Worm (Caenorhabditis elegans): ENCODE results near the gene lipl-5.
A peak's percentile ranks its signal among the peaks of the same experiment; 100 is the strongest.

lipl-5 gene

DNA sequence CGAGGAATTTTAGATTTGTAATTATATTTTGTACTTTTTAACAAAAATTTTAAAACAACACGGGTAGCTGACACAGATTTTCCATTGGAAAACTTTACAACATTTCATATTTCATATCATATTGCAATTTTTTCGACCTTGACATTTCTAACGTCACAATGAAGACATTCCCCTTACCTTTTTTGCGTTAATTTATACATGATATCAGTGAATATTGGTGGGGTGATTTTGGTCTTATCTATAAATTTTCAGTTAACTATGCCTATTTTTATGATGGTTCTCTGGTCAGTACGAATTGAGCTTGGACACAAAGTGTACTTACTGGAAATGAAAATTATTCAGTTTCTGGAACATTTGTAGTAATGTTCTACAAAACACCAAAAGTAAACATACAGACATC lies 1.0 kb upstream of the lipl-5 start (continued):
- TF ChIP-seq egl-43 (GFP tag; IDR thresholded peaks at IDR 0.05) (no peak), fkh-10 (GFP tag; optimal IDR thresholded peaks at IDR 0.05) (no peak), madf-9 (GFP tag; conservative IDR thresholded peaks at IDR 0.05) (no peak), set-16 (GFP tag; IDR thresholded peaks at IDR 0.05) (no peak), cey-2 (tag; optimal IDR thresholded peaks at IDR 0.05; ENCODE audit: borderline replicate concordance, insufficient read depth) (no peak), madf-5 (GFP tag; IDR thresholded peaks at IDR 0.05) (no peak), vab-7 (GFP tag; IDR thresholded peaks at IDR 0.05) (no peak), snpc-1.2 (GFP tag; IDR thresholded peaks at IDR 0.05) (no peak), skn-1 (tag; optimal IDR thresholded peaks at IDR 0.05) (no peak)

DNA sequence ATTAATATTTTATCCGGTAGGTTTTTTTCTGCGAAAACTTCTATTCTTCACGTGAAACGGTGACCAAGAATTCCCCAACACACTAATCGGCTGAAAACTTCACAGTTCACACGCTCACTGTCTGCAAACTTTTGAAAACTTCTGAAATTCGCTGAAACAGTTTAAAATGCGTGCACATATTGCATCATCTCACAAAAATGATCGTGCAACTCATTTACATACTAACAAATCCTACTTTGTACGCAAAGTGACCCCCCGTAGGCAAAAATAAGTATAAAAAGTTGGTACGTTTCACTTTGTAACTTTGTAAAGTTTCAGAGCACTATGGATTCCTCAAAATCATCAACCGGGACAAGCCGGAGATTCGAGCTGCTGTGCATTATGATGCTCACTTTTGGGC lies 2.9 kb downstream of the lipl-5 start, which contains the start of gene ZK6.6:
Gene ZK6.6 (plus strand): TSS at position 301 of the 400 bp plus-strand sequence.
- TF ChIP-seq D1046.2 (GFP tag; IDR thresholded peaks at IDR 0.05): no peak
- no peak for TF ChIP-seq spr-3 (GFP tag; optimal IDR thresholded peaks at IDR 0.05)
- peak; percentile 20 for TF ChIP-seq gei-8 (GFP tag; optimal IDR thresholded peaks at IDR 0.05)
- TF ChIP-seq zag-1 (tag; optimal IDR thresholded peaks at IDR 0.05): no peak

DNA sequence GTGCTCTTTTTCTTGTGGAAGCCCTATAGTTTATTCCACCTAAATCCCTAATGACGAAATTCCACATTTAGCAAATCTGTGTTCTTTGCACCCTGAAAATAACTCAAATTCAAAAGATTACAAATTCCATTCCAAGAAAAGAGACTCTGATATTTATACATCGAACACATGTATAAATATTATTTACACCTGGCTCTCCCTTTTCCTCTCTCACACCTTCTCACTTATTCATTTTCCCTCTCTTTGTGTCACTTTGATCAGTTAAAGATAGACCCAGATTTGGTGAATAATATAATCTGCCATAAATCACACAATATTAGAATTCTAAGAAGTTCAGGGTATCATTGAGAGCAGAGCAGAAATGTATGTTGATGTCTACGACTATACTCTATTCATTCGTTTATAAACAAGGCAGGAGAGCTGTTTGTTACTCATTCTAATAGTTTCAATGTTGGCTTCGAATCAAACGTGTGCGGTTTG lies 6.7 kb downstream of the lipl-5 start, which contains the start of gene nhr-254:
Gene nhr-254 (plus strand): TSS at position 430 of the 480 bp plus-strand sequence.
- TF ChIP-seq spr-1 (tag; optimal IDR thresholded peaks at IDR 0.05) (no peak), nhr-11 (tag; optimal IDR thresholded peaks at IDR 0.05) (peak; percentile 31), lim-7 (GFP tag; IDR thresholded peaks at IDR 0.05) (no peak), nhr-48 (tag; optimal IDR thresholded peaks at IDR 0.05) (no peak), lin-29 (GFP tag; IDR thresholded peaks at IDR 0.05) (no peak), nhr-76 (tag; optimal IDR thresholded peaks at IDR 0.05) (no peak)

DNA sequence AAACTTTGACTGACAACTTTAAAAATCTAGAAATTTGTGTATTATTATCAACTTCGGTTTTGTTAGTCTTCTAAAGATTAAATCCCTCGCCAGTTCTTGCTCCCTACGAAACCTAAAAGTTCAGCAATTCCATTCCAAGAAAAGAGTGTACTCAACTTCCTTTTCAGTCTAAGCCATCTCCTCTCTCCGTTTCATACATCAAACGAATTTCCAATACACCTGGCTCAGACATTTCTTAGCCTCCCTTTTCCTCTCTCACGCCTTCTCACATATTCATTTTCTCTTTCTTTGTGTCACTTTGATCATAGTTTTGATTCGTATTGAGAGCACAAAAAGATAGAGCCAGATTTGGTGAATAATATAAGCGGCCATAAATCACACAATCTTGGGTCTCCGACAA lies 10.8 kb downstream of the lipl-5 start, which contains the start of gene nhr-253:
Gene nhr-253 (plus strand): TSS at position 285 of the 400 bp plus-strand sequence.
- TF ChIP-seq mxl-2 (GFP tag; conservative IDR thresholded peaks at IDR 0.05): no peak
- no peak for TF ChIP-seq egl-27 (tag; optimal IDR thresholded peaks at IDR 0.05)
- TF ChIP-seq aly-2 (tag; optimal IDR thresholded peaks at IDR 0.05): no peak
- no peak for TF ChIP-seq Y105C5A.15 (GFP tag; IDR thresholded peaks at IDR 0.05)

DNA sequence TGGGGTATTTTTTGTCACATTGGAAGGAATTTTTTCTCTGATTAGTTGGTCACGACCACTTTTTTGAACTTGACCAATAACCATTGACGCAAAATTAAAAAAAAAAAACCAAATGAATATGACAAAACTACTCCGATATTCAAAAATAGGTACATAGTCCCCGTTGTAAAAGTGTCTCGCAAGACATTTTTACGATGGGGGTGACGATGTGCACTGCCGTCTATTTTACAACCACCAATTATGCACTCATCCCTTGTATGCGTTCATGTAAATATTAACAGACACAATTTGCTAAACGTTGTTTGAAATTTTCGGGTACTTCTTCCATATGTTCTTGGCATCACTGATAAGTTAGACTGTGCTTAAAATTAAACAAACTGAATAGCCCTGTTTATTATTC lies 14.2 kb downstream of the lipl-5 start, which contains the start of gene scl-27:
Gene scl-27 (plus strand): TSS at position 301 of the 400 bp plus-strand sequence.
- TF ChIP-seq ceh-32 (tag; optimal IDR thresholded peaks at IDR 0.05; ENCODE audit: poor library complexity) (no peak), nhr-237 (tag; optimal IDR thresholded peaks at IDR 0.05) (no peak), unc-62 (GFP tag; optimal IDR thresholded peaks at IDR 0.05 in 1 of 2) (peak in 1 of 2 experiments; percentile 11), unc-62 (tag; optimal IDR thresholded peaks at IDR 0.05) (no peak), R02D3.7 (tag; optimal IDR thresholded peaks at IDR 0.05) (no peak), dpl-1 (GFP tag; optimal IDR thresholded peaks at IDR 0.05) (no peak), F49E8.2 (tag; optimal IDR thresholded peaks at IDR 0.05; ENCODE audit: borderline replicate concordance) (no peak), egl-43 (GFP tag; IDR thresholded peaks at IDR 0.05) (no peak)

DNA sequence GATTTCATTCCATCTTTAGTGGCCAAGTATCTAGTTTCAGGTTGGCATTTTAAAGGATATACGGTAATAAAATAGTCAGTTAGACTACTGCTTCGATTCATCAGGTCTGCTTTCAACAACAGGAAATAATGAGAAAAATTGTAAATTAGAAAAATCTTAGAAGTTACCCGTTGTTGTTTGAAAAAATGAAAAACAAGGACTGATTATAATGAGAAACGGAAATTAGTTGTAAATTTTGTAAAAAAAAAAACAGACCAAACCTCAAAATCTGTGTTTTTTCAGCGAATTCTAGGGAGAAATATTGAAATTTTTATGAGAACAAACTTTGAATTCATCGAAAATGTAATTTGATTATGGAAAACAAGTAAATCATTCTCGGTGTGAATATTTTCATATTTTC lies 17.5 kb downstream of the lipl-5 start, which contains the start of gene srh-62:
Gene srh-62 (minus strand): TSS at position 101 of the 400 bp plus-strand sequence.
- TF ChIP-seq lim-7 (GFP tag; IDR thresholded peaks at IDR 0.05) (no peak), ces-1 (GFP tag; optimal IDR thresholded peaks at IDR 0.05) (no peak), spr-1 (tag; optimal IDR thresholded peaks at IDR 0.05) (no peak), ceh-62 (tag; optimal IDR thresholded peaks at IDR 0.05) (no peak), Y5F2A.4 (GFP tag; optimal IDR thresholded peaks at IDR 0.05) (no peak), F49E8.2 (tag; optimal IDR thresholded peaks at IDR 0.05; ENCODE audit: borderline replicate concordance) (no peak), nhr-76 (tag; optimal IDR thresholded peaks at IDR 0.05) (no peak), lin-39 (tag; optimal IDR thresholded peaks at IDR 0.05) (no peak), spr-3 (GFP tag; optimal IDR thresholded peaks at IDR 0.05) (no peak), D1046.2 (GFP tag; IDR thresholded peaks at IDR 0.05) (no peak)
